Fruit fly (Drosophila melanogaster) whole organism, embryonic: ENCODE measurements around the gene Eig71Ea.

ENCODE experiments used
- Ada2b ChIP-seq: fragments of 200-800 bp; sonication (Bioruptor generic); IDR thresholded peaks from 2 replicates; pipeline ENCODE4 v1.3.6; 2022; ENCODE audit warnings: missing biosample characterization, missing genetic modification characterization
- Antp ChIP-seq: fragments of 200-800 bp; sonication (Bioruptor generic); optimal IDR thresholded peaks from 3 replicates; lab custom pipeline; 2016; ENCODE audit warnings: missing biosample characterization, missing genetic modification characterization
- B-H2 ChIP-seq: fragments of 200-800 bp; sonication (Bioruptor generic); optimal IDR thresholded peaks from 2 replicates; lab custom pipeline; 2018; ENCODE audit warnings: missing biosample characterization, mild to moderate bottlenecking, missing genetic modification characterization
- C15 ChIP-seq: fragments of 200-800 bp; sonication (Bioruptor generic); IDR thresholded peaks from 3 replicates; pipeline ENCODE4 v1.3.6; 2022; ENCODE audit warnings: missing biosample characterization, missing genetic modification characterization
- CG10654 ChIP-seq: fragments of 200-800 bp; sonication (Bioruptor generic); optimal IDR thresholded peaks from 2 replicates; lab custom pipeline; 2016; ENCODE audit warnings: missing biosample characterization, missing genetic modification characterization
- CG10959 ChIP-seq: fragments of 200-800 bp; sonication (Bioruptor generic); IDR thresholded peaks from 2 replicates; pipeline ENCODE4 v1.3.6; 2022; ENCODE audit warnings: missing biosample characterization, missing genetic modification characterization
- CG11093 ChIP-seq: fragments of 200-800 bp; sonication (Bioruptor generic); IDR thresholded peaks from 3 replicates; pipeline ENCODE4 v1.3.6; 2022; ENCODE audit warnings: missing biosample characterization, missing genetic modification characterization
- CG11560 ChIP-seq: fragments of 200-800 bp; sonication (Bioruptor generic); IDR thresholded peaks from 3 replicates; pipeline ENCODE4 v1.3.6; 2022; ENCODE audit warnings: missing biosample characterization, missing genetic modification characterization
- CG12219 ChIP-seq: fragments of 200-800 bp; sonication (Bioruptor generic); optimal IDR thresholded peaks from 3 replicates; lab custom pipeline; 2018; ENCODE audit warnings: missing biosample characterization, mild to moderate bottlenecking, missing genetic modification characterization
- CG12659 ChIP-seq: fragments of 200-800 bp; sonication (Bioruptor generic); optimal IDR thresholded peaks from 3 replicates; lab custom pipeline; 2017; ENCODE audit warnings: mild to moderate bottlenecking, missing biosample characterization, missing genetic modification reagents, missing genetic modification characterization
- CG14667 ChIP-seq: fragments of 200-800 bp; sonication (Bioruptor generic); IDR thresholded peaks from 2 replicates; pipeline ENCODE4 v1.3.6; 2022; ENCODE audit warnings: missing biosample characterization, missing genetic modification characterization
- CG14710 ChIP-seq: fragments of 200-800 bp; sonication (Bioruptor generic); optimal IDR thresholded peaks from 3 replicates; lab custom pipeline; 2019; ENCODE audit warnings: missing biosample characterization, mild to moderate bottlenecking, missing genetic modification characterization, moderate library complexity
- CG14860 ChIP-seq: fragments of 200-800 bp; sonication (Bioruptor generic); IDR thresholded peaks from 3 replicates; pipeline ENCODE4 v1.3.6; 2022; ENCODE audit warnings: missing biosample characterization, missing genetic modification characterization; ENCODE audit not compliant: partially characterized antibody
- CG15269 ChIP-seq: fragments of 200-800 bp; sonication (Bioruptor generic); optimal IDR thresholded peaks from 2 replicates; lab custom pipeline; 2018; ENCODE audit warnings: missing biosample characterization, mild to moderate bottlenecking, missing genetic modification characterization, moderate library complexity
- CG18476 ChIP-seq: fragments of 200-800 bp; sonication (Bioruptor generic); optimal IDR thresholded peaks from 2 replicates; lab custom pipeline; 2016; ENCODE audit warnings: missing biosample characterization, mild to moderate bottlenecking, missing genetic modification characterization
- CG7839 ChIP-seq: fragments of 200-800 bp; sonication (Bioruptor generic); optimal IDR thresholded peaks from 3 replicates; lab custom pipeline; 2018; ENCODE audit warnings: missing biosample characterization, mild to moderate bottlenecking, missing genetic modification characterization, moderate library complexity
- CG8388 ChIP-seq: fragments of 200-800 bp; sonication (Bioruptor generic); optimal IDR thresholded peaks from 2 replicates; lab custom pipeline; 2019; ENCODE audit warnings: missing biosample characterization, mild to moderate bottlenecking, missing genetic modification characterization, moderate library complexity
- CG9437 ChIP-seq: fragments of 200-800 bp; sonication (Bioruptor generic); optimal IDR thresholded peaks from 2 replicates; lab custom pipeline; 2018; ENCODE audit warnings: missing biosample characterization, mild to moderate bottlenecking, missing genetic modification characterization
- CTCF ChIP-seq: fragments of 200-800 bp; sonication (Bioruptor generic); optimal IDR thresholded peaks from 2 replicates; lab custom pipeline; 2017; ENCODE audit warnings: missing biosample characterization, mild to moderate bottlenecking, missing genetic modification characterization, moderate library complexity
- CoRest ChIP-seq: fragments of 200-800 bp; sonication (Bioruptor generic); optimal IDR thresholded peaks from 3 replicates; lab custom pipeline; 2018; ENCODE audit warnings: missing biosample characterization, mild to moderate bottlenecking, missing genetic modification characterization, moderate library complexity
- D ChIP-seq, 2 experiments: fragments of 200-800 bp in 1 of 2; fragments of >200 bp in 1 of 2; sonication (Bioruptor generic) in 1 of 2; optimal IDR thresholded peaks; 2 replicates in 1 of 2; 3 replicates in 1 of 2; lab custom pipeline; 2017; ENCODE audit warnings: mild to moderate bottlenecking in 1 of 2, missing biosample characterization in 1 of 2, missing genetic modification characterization in 1 of 2, missing genetic modification reagents in 1 of 2
- Dek ChIP-seq: fragments of 200-800 bp; sonication (Bioruptor generic); optimal IDR thresholded peaks from 3 replicates; lab custom pipeline; 2019; ENCODE audit warnings: missing biosample characterization, mild to moderate bottlenecking, missing genetic modification characterization, moderate library complexity
- Gsc ChIP-seq: fragments of 200-800 bp; sonication (Bioruptor generic); IDR thresholded peaks from 2 replicates; pipeline ENCODE4 v1.3.6; 2022; ENCODE audit warnings: missing biosample characterization, missing genetic modification characterization
- Hr51 ChIP-seq, 2 experiments: fragments of 200-800 bp; sonication (Bioruptor generic); optimal IDR thresholded peaks; 2 replicates in 1 of 2; 3 replicates in 1 of 2; lab custom pipeline; 2016 to 2018; ENCODE audit warnings: missing biosample characterization in 2 of 2, missing genetic modification characterization in 2 of 2, mild to moderate bottlenecking in 1 of 2, moderate library complexity in 1 of 2
- Kr ChIP-seq: fragments of 200-800 bp; sonication (Bioruptor generic); optimal IDR thresholded peaks from 2 replicates; lab custom pipeline; 2017; ENCODE audit warnings: missing biosample characterization, mild to moderate bottlenecking, missing genetic modification characterization
- Lim3 ChIP-seq: fragments of 200-800 bp; sonication (Bioruptor generic); IDR thresholded peaks from 2 replicates; pipeline ENCODE4 v1.3.6; 2022; ENCODE audit warnings: missing biosample characterization, missing genetic modification characterization
- Max ChIP-seq: fragments of 200-800 bp; sonication (Bioruptor generic); optimal IDR thresholded peaks from 2 replicates; lab custom pipeline; 2016; ENCODE audit warnings: missing biosample characterization, mild to moderate bottlenecking, missing genetic modification characterization
- Meics ChIP-seq: fragments of 200-800 bp; sonication (Bioruptor generic); optimal IDR thresholded peaks from 2 replicates; lab custom pipeline; 2017; ENCODE audit warnings: missing biosample characterization, mild to moderate bottlenecking, missing genetic modification characterization
- PHDP ChIP-seq: fragments of 200-800 bp; sonication (Bioruptor generic); optimal IDR thresholded peaks from 3 replicates; lab custom pipeline; 2018; ENCODE audit warnings: missing biosample characterization, mild to moderate bottlenecking, missing genetic modification characterization, moderate library complexity
- Scr ChIP-seq: fragments of 200-800 bp; sonication (Bioruptor generic); IDR thresholded peaks from 2 replicates; pipeline ENCODE4 v1.3.6; 2022; ENCODE audit warnings: missing biosample characterization, missing genetic modification characterization; ENCODE audit not compliant: partially characterized antibody
- Spps ChIP-seq: fragments of 200-800 bp; sonication (Bioruptor generic); optimal IDR thresholded peaks from 2 replicates; lab custom pipeline; 2018; ENCODE audit warnings: missing biosample characterization, mild to moderate bottlenecking, missing genetic modification characterization
- Trl ChIP-seq, 3 experiments: fragments of >200 bp in 2 of 3; fragments of 200-800 bp in 1 of 3; sonication (Bioruptor generic) in 1 of 3; optimal IDR thresholded peaks; 2 replicates in 1 of 3; 3 replicates in 2 of 3; lab custom pipeline; 2016 to 2017; ENCODE audit warnings: missing biosample characterization in 1 of 3, missing genetic modification characterization in 1 of 3
- ase ChIP-seq: fragments of 200-800 bp; sonication (Bioruptor generic); IDR thresholded peaks from 3 replicates; pipeline ENCODE4 v1.3.6; 2022; ENCODE audit warnings: missing biosample characterization, missing genetic modification characterization
- cad ChIP-seq: fragments of >200 bp; optimal IDR thresholded peaks from 2 replicates; lab custom pipeline; 2017; ENCODE audit warnings: missing biosample characterization, missing genetic modification characterization
- danr ChIP-seq: fragments of 200-800 bp; sonication (Bioruptor generic); IDR thresholded peaks from 2 replicates; pipeline ENCODE4 v1.3.6; 2022; ENCODE audit warnings: missing biosample characterization, missing genetic modification characterization
- esg ChIP-seq: fragments of 200-800 bp; sonication (Bioruptor generic); conservative IDR thresholded peaks from 2 replicates; pipeline ENCODE4 v1.3.6; 2022; ENCODE audit warnings: missing biosample characterization, missing genetic modification characterization
- gem ChIP-seq: fragments of 200-800 bp; sonication (Bioruptor generic); optimal IDR thresholded peaks from 2 replicates; lab custom pipeline; 2019; ENCODE audit warnings: missing biosample characterization, mild to moderate bottlenecking, missing genetic modification characterization, moderate library complexity
- nerfin-1 ChIP-seq: fragments of 200-800 bp; sonication (Bioruptor generic); optimal IDR thresholded peaks from 3 replicates; lab custom pipeline; 2019; ENCODE audit warnings: missing biosample characterization, mild to moderate bottlenecking, missing genetic modification characterization, moderate library complexity
- phol ChIP-seq: fragments of 200-800 bp; sonication (Bioruptor generic); optimal IDR thresholded peaks from 3 replicates; lab custom pipeline; 2018; ENCODE audit warnings: missing biosample characterization, mild to moderate bottlenecking, missing genetic modification characterization, moderate library complexity
- pum ChIP-seq: fragments of 200-800 bp; sonication (Bioruptor generic); optimal IDR thresholded peaks from 2 replicates; lab custom pipeline; 2016; ENCODE audit warnings: missing biosample characterization, missing genetic modification characterization
- salm ChIP-seq: fragments of 200-800 bp; sonication (Bioruptor generic); optimal IDR thresholded peaks from 2 replicates; lab custom pipeline; 2018; ENCODE audit warnings: missing biosample characterization, mild to moderate bottlenecking, missing genetic modification characterization
- sima ChIP-seq: fragments of 200-800 bp; sonication (Bioruptor generic); optimal IDR thresholded peaks from 2 replicates; lab custom pipeline; 2016; ENCODE audit warnings: missing biosample characterization, missing genetic modification characterization
- ssp ChIP-seq: fragments of 200-800 bp; sonication (Bioruptor generic); IDR thresholded peaks from 2 replicates; pipeline ENCODE4 v1.3.6; 2022; ENCODE audit warnings: missing biosample characterization, missing genetic modification characterization
- sug ChIP-seq: fragments of 200-800 bp; optimal IDR thresholded peaks from 2 replicates; lab custom pipeline; 2019; ENCODE audit warnings: missing biosample characterization, mild to moderate bottlenecking, missing genetic modification characterization, moderate library complexity
- tll ChIP-seq, 2 experiments: fragments of 200-800 bp in 1 of 2; fragments of >200 bp in 1 of 2; sonication (Bioruptor generic) in 1 of 2; optimal IDR thresholded peaks; 2 replicates each; lab custom pipeline; 2017 to 2019; ENCODE audit warnings: missing biosample characterization in 2 of 2, missing genetic modification characterization in 2 of 2, mild to moderate bottlenecking in 1 of 2, moderate library complexity in 1 of 2
- trem ChIP-seq: fragments of 200-800 bp; optimal IDR thresholded peaks from 3 replicates; lab custom pipeline; 2019; ENCODE audit warnings: missing biosample characterization, mild to moderate bottlenecking, missing genetic modification characterization, moderate library complexity
- zen ChIP-seq: fragments of 200-800 bp; sonication (Bioruptor generic); optimal IDR thresholded peaks from 3 replicates; lab custom pipeline; 2018; ENCODE audit warnings: missing biosample characterization, mild to moderate bottlenecking, missing genetic modification characterization, moderate library complexity
- zfh1 ChIP-seq: fragments of 200-800 bp; sonication (Bioruptor generic); IDR thresholded peaks from 3 replicates; pipeline ENCODE4 v1.3.6; 2022; ENCODE audit warnings: missing biosample characterization, missing genetic modification characterization

Eig71Ea gene

DNA sequence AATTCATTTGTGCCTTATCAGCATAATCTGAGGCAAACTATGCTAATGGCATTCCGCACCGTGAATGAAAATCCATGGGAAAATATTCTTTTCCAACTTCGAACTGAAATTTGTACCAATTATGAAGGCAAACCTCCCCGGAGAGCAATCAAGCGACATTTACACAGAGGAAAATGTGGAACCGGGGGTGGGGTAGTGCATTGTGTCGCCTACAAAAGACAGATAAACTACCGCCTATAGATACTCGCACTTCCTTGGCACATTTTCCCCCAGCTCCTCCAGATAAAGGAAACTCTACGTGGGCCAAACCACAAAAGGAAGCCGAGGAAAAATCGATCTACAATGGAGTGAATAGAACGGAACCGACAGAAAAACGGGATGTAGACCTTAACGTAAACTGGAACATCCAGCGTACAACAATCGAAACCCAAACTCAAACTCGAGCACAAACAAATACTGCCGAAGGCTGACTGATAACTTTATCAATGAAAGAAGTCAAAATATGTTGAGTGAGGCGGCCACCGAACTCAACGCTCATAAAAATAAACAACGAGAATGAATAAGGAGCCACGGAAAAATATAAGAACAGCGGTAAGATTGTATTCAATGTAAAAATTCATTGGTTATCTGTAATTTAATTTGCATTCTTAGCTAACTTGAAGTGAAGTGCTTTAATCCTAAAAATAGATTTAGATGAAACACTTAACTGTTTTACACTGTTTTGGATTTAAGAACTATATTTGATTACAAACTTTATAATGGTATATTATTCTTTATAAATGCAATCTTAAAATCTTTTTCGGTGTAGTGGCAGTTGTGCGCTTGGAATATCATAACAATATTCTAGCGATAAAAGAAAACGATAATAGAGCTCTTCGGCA, 41.5 kb upstream of the Eig71Ea start (continued):
- TF ChIP-seq Spps (tag; lab: Kevin White, UChicago) (peak; percentile 12), zen (peak; percentile 64), CG18476 (GFP tag; lab: Kevin White, UChicago) (peak; percentile 55), sug (tag; lab: Kevin White, UChicago) (peak; percentile 79), Hr51 (GFP tag; optimal IDR thresholded peaks at IDR 0.05; lab: Kevin White, UChicago) (peak in 1 of 2 experiments; percentile 51), gem (tag; lab: Kevin White, UChicago) (peak; percentile 83), C15 (GFP tag; lab: Robert Waterston, UW) (no peak), D (optimal IDR thresholded peaks at IDR 0.05; lab: Kevin White, UChicago) (peak; percentile 30), D (GFP tag; optimal IDR thresholded peaks at IDR 0.05; lab: Kevin White, UChicago) (peak; percentile 64), zfh1 (peak; percentile 47; the same call in 2 of the 3 replicates), CG11093 (no peak), CG12219 (GFP tag; lab: Kevin White, UChicago) (no peak), Lim3 (GFP tag; lab: Robert Waterston, UW) (no peak), phol (tag; lab: Kevin White, UChicago) (peak; percentile 73), CoRest (tag; lab: Kevin White, UChicago) (peak; percentile 44), ssp (GFP tag; lab: Robert Waterston, UW) (no peak), PHDP (tag; lab: Kevin White, UChicago) (peak; percentile 54), B-H2 (no peak), CG14710 (peak; percentile 77), CTCF (GFP tag; lab: Kevin White, UChicago) (peak; percentile 19), Scr (no peak), Kr (GFP tag; lab: Kevin White, UChicago) (peak; percentile 10), CG14860 (GFP tag; lab: Robert Waterston, UW) (no peak), CG10959 (GFP tag; lab: Robert Waterston, UW) (peak; percentile 56; the same call in 1 of the 2 replicates), CG7839 (tag; lab: Kevin White, UChicago) (peak; percentile 76), Max (no peak), CG12659 (GFP tag; lab: Kevin White, UChicago) (peak; percentile 4), salm (tag; lab: Kevin White, UChicago) (peak; percentile 52), sima (GFP tag; lab: Kevin White, UChicago) (no peak), CG11560 (tag; lab: Robert Waterston, UW) (no peak), danr (GFP tag; lab: Robert Waterston, UW) (no peak), trem (peak; percentile 65), Antp (GFP tag; lab: Kevin White, UChicago) (peak; percentile 18), tll (GFP tag; optimal IDR thresholded peaks at IDR 0.05; lab: Kevin White, UChicago) (peak in 1 of 2 experiments; percentile 47), CG9437 (peak; percentile 13), nerfin-1 (peak; percentile 40), Ada2b (GFP tag; lab: Robert Waterston, UW) (peak; percentile 44), Meics (GFP tag; lab: Kevin White, UChicago) (peak; percentile 70), CG8388 (GFP tag; lab: Kevin White, UChicago) (peak; percentile 59), Dek (tag; lab: Kevin White, UChicago) (peak; percentile 3), ase (GFP tag; lab: Robert Waterston, UW) (no peak), Trl (optimal IDR thresholded peaks at IDR 0.05; lab: Kevin White, UChicago) (no peak), Trl (GFP tag; optimal IDR thresholded peaks at IDR 0.05; lab: Kevin White, UChicago) (no peak), esg (GFP tag; lab: Robert Waterston, UW) (peak; percentile 52), Gsc (no peak), CG15269 (tag; lab: Kevin White, UChicago) (peak; percentile 20), CG10654 (peak; percentile 24), pum (GFP tag; lab: Kevin White, UChicago) (no peak), CG14667 (GFP tag; lab: Robert Waterston, UW) (no peak), cad (no peak)
